Worm (Caenorhabditis elegans) whole organism, early embryonic: ENCODE results near the gene irg-8.

Experiments used
- ama-1 ChIP-seq: fragments of 150-350 bp; optimal IDR thresholded peaks from 2 replicates; lab custom pipeline; 2014
- ceh-13 ChIP-seq: fragments of 200-800 bp; sonication (Bioruptor generic); optimal IDR thresholded peaks from 2 replicates; lab custom pipeline; 2018; ENCODE audit warnings: mild to moderate bottlenecking, missing genetic modification characterization, missing compliant biosample characterization
- ceh-36 ChIP-seq: sonication (generic microtip); optimal IDR thresholded peaks from 2 replicates; lab custom pipeline; 2016; ENCODE audit warnings: missing genetic modification characterization, inconsistent platforms, missing compliant biosample characterization
- flt-1 ChIP-seq: fragments of 200-800 bp; sonication (Bioruptor generic); IDR thresholded peaks from 2 replicates; pipeline ENCODE4 v1.3.6; 2022; ENCODE audit warnings: missing genetic modification characterization, missing compliant biosample characterization
- hmbx-1 ChIP-seq: sonication (generic microtip); optimal IDR thresholded peaks from 2 replicates; lab custom pipeline; 2016; ENCODE audit warnings: mild to moderate bottlenecking, missing genetic modification characterization, missing compliant biosample characterization
- hmg-4 ChIP-seq: fragments of 200-800 bp; sonication (Bioruptor generic); optimal IDR thresholded peaks from 2 replicates; lab custom pipeline; 2018; ENCODE audit warnings: mild to moderate bottlenecking, missing genetic modification characterization, missing compliant biosample characterization
- hnd-1 ChIP-seq: sonication (generic microtip); optimal IDR thresholded peaks from 2 replicates; lab custom pipeline; 2016; ENCODE audit warnings: missing genetic modification characterization, missing compliant biosample characterization
- sea-1 ChIP-seq: fragments of 200-800 bp; sonication (Bioruptor generic); conservative IDR thresholded peaks from 2 replicates; pipeline ENCODE4 v1.3.6; 2022; ENCODE audit warnings: missing genetic modification characterization, missing compliant biosample characterization

DNA sequence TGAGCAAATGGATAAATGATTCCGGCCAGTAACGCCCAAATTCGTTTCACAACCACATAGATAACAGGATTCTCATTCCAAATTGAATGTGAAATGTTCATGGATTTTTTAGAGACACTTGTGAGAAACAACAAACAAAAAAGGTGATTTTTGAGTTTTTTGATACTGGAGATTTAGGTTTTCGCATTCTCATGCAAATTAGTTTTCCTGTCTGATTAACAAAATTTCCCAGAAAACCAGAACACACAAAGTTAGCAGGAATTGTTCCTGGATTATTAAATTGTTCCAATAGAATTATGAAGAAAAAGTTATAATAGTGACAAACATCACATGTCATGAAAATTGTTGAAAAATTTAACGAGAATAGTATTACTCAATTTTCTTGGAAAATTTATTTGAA is 25.7 kb upstream of the irg-8 start, which contains the start of gene srh-33:
- TF ChIP-seq sea-1 (GFP tag; lab: Robert Waterston, UW) (no peak), ama-1 (lab: Kevin White, UChicago) (no peak), flt-1 (GFP tag; lab: Robert Waterston, UW) (no peak), ceh-13 (no peak), hnd-1 (tag; lab: Kevin White, UChicago) (no peak), hmbx-1 (no peak), hmg-4 (GFP tag; lab: Kevin White, UChicago) (no peak), ceh-36 (no peak)
